Fruit fly (Drosophila melanogaster) whole organism, embryonic: ENCODE results near the gene CG13012.
A peak's percentile ranks its signal among the peaks of the same experiment; 100 is the strongest.

Experiments
- Ada2b ChIP-seq: fragments of 200-800 bp; sonication (Bioruptor generic); IDR thresholded peaks from 2 replicates; pipeline ENCODE4 v1.3.6; 2022; ENCODE audit warnings: missing biosample characterization, missing genetic modification characterization
- Atf6 ChIP-seq: fragments of 200-800 bp; sonication (Bioruptor generic); IDR thresholded peaks from 2 replicates; pipeline ENCODE4 v1.3.6; 2022; ENCODE audit warnings: missing biosample characterization, missing genetic modification characterization
- Bteb2 ChIP-seq: fragments of 200-800 bp; sonication (Bioruptor generic); optimal IDR thresholded peaks from 2 replicates; lab custom pipeline; 2016; ENCODE audit warnings: missing biosample characterization, missing genetic modification characterization
- C15 ChIP-seq: fragments of 200-800 bp; sonication (Bioruptor generic); IDR thresholded peaks from 3 replicates; pipeline ENCODE4 v1.3.6; 2022; ENCODE audit warnings: missing biosample characterization, missing genetic modification characterization
- CG10209 ChIP-seq: fragments of 200-800 bp; sonication (Bioruptor generic); optimal IDR thresholded peaks from 3 replicates; lab custom pipeline; 2017; ENCODE audit warnings: missing biosample characterization, mild to moderate bottlenecking, missing genetic modification characterization, missing genetic modification reagents
- CG10462 ChIP-seq: fragments of 200-800 bp; sonication (Bioruptor generic); optimal IDR thresholded peaks from 2 replicates; lab custom pipeline; 2016; ENCODE audit warnings: missing biosample characterization, missing genetic modification characterization
- CG10565 ChIP-seq: fragments of 200-800 bp; sonication (Bioruptor generic); optimal IDR thresholded peaks from 3 replicates; lab custom pipeline; 2016; ENCODE audit warnings: missing biosample characterization, mild to moderate bottlenecking, missing genetic modification characterization
- CG11398 ChIP-seq: fragments of 200-800 bp; sonication (Bioruptor generic); optimal IDR thresholded peaks from 2 replicates; lab custom pipeline; 2016; ENCODE audit warnings: missing biosample characterization, missing genetic modification characterization
- CG11456 ChIP-seq: fragments of 200-800 bp; sonication (Bioruptor generic); IDR thresholded peaks from 3 replicates; pipeline ENCODE4 v1.3.6; 2022; ENCODE audit warnings: missing biosample characterization, missing genetic modification characterization
- CG11723 ChIP-seq: fragments of 200-800 bp; sonication (Bioruptor generic); optimal IDR thresholded peaks from 2 replicates; lab custom pipeline; 2017; ENCODE audit warnings: missing biosample characterization, mild to moderate bottlenecking, missing genetic modification characterization
- CG12391 ChIP-seq: fragments of 200-800 bp; sonication (Bioruptor generic); optimal IDR thresholded peaks from 3 replicates; lab custom pipeline; 2018; ENCODE audit warnings: missing biosample characterization, mild to moderate bottlenecking, missing genetic modification characterization, moderate library complexity
- CG13123 ChIP-seq: fragments of 200-800 bp; sonication (Bioruptor generic); optimal IDR thresholded peaks from 2 replicates; lab custom pipeline; 2016; ENCODE audit warnings: missing biosample characterization, missing genetic modification characterization
- CG14050 ChIP-seq: fragments of 200-800 bp; sonication (Bioruptor generic); IDR thresholded peaks from 3 replicates; pipeline ENCODE4 v1.3.6; 2022; ENCODE audit warnings: missing biosample characterization, missing genetic modification characterization
- CG1602 ChIP-seq: fragments of 200-800 bp; sonication (Bioruptor generic); optimal IDR thresholded peaks from 3 replicates; lab custom pipeline; 2016; ENCODE audit warnings: missing biosample characterization, missing genetic modification characterization
- CG30020 ChIP-seq: fragments of 200-800 bp; optimal IDR thresholded peaks from 2 replicates; lab custom pipeline; 2019; ENCODE audit warnings: missing biosample characterization, mild to moderate bottlenecking, missing genetic modification characterization, moderate library complexity
- CG30431 ChIP-seq: fragments of 200-800 bp; sonication (Bioruptor generic); optimal IDR thresholded peaks from 2 replicates; lab custom pipeline; 2017; ENCODE audit warnings: missing biosample characterization, missing genetic modification characterization
- CG31365 ChIP-seq: fragments of 200-800 bp; sonication (Bioruptor generic); optimal IDR thresholded peaks from 2 replicates; lab custom pipeline; 2018; ENCODE audit warnings: missing biosample characterization, mild to moderate bottlenecking, missing genetic modification characterization
- CG3281 ChIP-seq: fragments of 200-800 bp; sonication (Bioruptor generic); optimal IDR thresholded peaks from 3 replicates; lab custom pipeline; 2017; ENCODE audit warnings: missing biosample characterization, mild to moderate bottlenecking, missing genetic modification characterization
- CG3407 ChIP-seq: fragments of 200-800 bp; sonication (Bioruptor generic); optimal IDR thresholded peaks from 2 replicates; lab custom pipeline; 2018; ENCODE audit warnings: missing biosample characterization, mild to moderate bottlenecking, missing genetic modification characterization
- CG34422 ChIP-seq: fragments of 200-800 bp; sonication (Bioruptor generic); IDR thresholded peaks from 3 replicates; pipeline ENCODE4 v1.3.6; 2022; ENCODE audit warnings: missing biosample characterization, missing genetic modification characterization
- CG4730 ChIP-seq: fragments of 200-800 bp; sonication (Bioruptor generic); IDR thresholded peaks from 2 replicates; pipeline ENCODE4 v1.3.6; 2022; ENCODE audit warnings: missing biosample characterization, missing genetic modification characterization
- Dad ChIP-seq: fragments of 200-800 bp; sonication (Bioruptor generic); optimal IDR thresholded peaks from 3 replicates; lab custom pipeline; 2016; ENCODE audit warnings: missing biosample characterization, missing genetic modification characterization
- Deaf1 ChIP-seq: fragments of 200-800 bp; optimal IDR thresholded peaks from 3 replicates; lab custom pipeline; 2019; ENCODE audit warnings: missing biosample characterization, mild to moderate bottlenecking, missing genetic modification characterization, moderate library complexity
- Gsc ChIP-seq: fragments of 200-800 bp; sonication (Bioruptor generic); IDR thresholded peaks from 2 replicates; pipeline ENCODE4 v1.3.6; 2022; ENCODE audit warnings: missing biosample characterization, missing genetic modification characterization
- H15 ChIP-seq: fragments of 200-800 bp; sonication (Bioruptor generic); IDR thresholded peaks from 3 replicates; pipeline ENCODE4 v1.3.6; 2022; ENCODE audit warnings: missing biosample characterization, missing genetic modification characterization
- H2.0 ChIP-seq: fragments of 200-800 bp; sonication (Bioruptor generic); IDR thresholded peaks from 2 replicates; pipeline ENCODE4 v1.3.6; 2022; ENCODE audit warnings: missing biosample characterization, missing genetic modification characterization
- Lpt ChIP-seq: fragments of >200 bp; optimal IDR thresholded peaks from 2 replicates; lab custom pipeline; 2018; ENCODE audit warnings: missing biosample characterization, missing genetic modification characterization
- Meics ChIP-seq: fragments of 200-800 bp; sonication (Bioruptor generic); optimal IDR thresholded peaks from 2 replicates; lab custom pipeline; 2017; ENCODE audit warnings: missing biosample characterization, mild to moderate bottlenecking, missing genetic modification characterization
- NFAT ChIP-seq: fragments of 200-800 bp; sonication (Bioruptor generic); IDR thresholded peaks from 2 replicates; pipeline ENCODE4 v1.3.6; 2022; ENCODE audit warnings: missing biosample characterization, missing genetic modification characterization
- Pdp1 ChIP-seq, 2 experiments: fragments of 200-800 bp; sonication (Bioruptor generic); optimal IDR thresholded peaks; 3 replicates each; lab custom pipeline; 2016; ENCODE audit warnings: missing biosample characterization in 2 of 2, missing genetic modification characterization in 2 of 2, mild to moderate bottlenecking in 1 of 2, moderate library complexity in 1 of 2
- abd-A ChIP-seq: fragments of 200-800 bp; sonication (Bioruptor generic); optimal IDR thresholded peaks from 3 replicates; lab custom pipeline; 2019; ENCODE audit warnings: missing biosample characterization, mild to moderate bottlenecking, missing genetic modification characterization, moderate library complexity
- btn ChIP-seq: fragments of 200-800 bp; sonication (Bioruptor generic); optimal IDR thresholded peaks from 2 replicates; lab custom pipeline; 2016; ENCODE audit warnings: missing biosample characterization, missing genetic modification characterization
- caup ChIP-seq: fragments of 200-800 bp; sonication (Bioruptor generic); optimal IDR thresholded peaks from 3 replicates; lab custom pipeline; 2017; ENCODE audit warnings: missing biosample characterization, mild to moderate bottlenecking, missing genetic modification characterization, moderate library complexity; ENCODE audit not compliant: severe bottlenecking
- cg ChIP-seq: fragments of 200-800 bp; sonication (Bioruptor generic); optimal IDR thresholded peaks from 3 replicates; lab custom pipeline; 2019; ENCODE audit warnings: missing biosample characterization, mild to moderate bottlenecking, missing genetic modification characterization, moderate library complexity
- chm ChIP-seq: fragments of 200-800 bp; sonication (Bioruptor generic); IDR thresholded peaks from 2 replicates; pipeline ENCODE4 v1.3.6; 2022; ENCODE audit warnings: missing biosample characterization, missing genetic modification characterization
- ftz-f1 ChIP-seq: fragments of 200-800 bp; sonication (Bioruptor generic); optimal IDR thresholded peaks from 2 replicates; lab custom pipeline; 2016; ENCODE audit warnings: missing biosample characterization, missing genetic modification characterization
- gsb ChIP-seq: fragments of 200-800 bp; sonication (Bioruptor generic); IDR thresholded peaks from 2 replicates; pipeline ENCODE4 v1.3.6; 2022; ENCODE audit warnings: missing biosample characterization, missing genetic modification characterization
- kay ChIP-seq: fragments of 200-800 bp; sonication (Bioruptor generic); optimal IDR thresholded peaks from 2 replicates; lab custom pipeline; 2016; ENCODE audit warnings: missing biosample characterization, missing genetic modification characterization
- lbe ChIP-seq: fragments of 200-800 bp; sonication (Bioruptor generic); optimal IDR thresholded peaks from 2 replicates; lab custom pipeline; 2016; ENCODE audit warnings: missing biosample characterization, mild to moderate bottlenecking, missing genetic modification characterization
- lov ChIP-seq, 2 experiments: fragments of 200-800 bp in 1 of 2; fragments of >200 bp in 1 of 2; sonication (Bioruptor generic) in 1 of 2; IDR thresholded peaks in 1 of 2; optimal IDR thresholded peaks in 1 of 2; 2 replicates in 1 of 2; 3 replicates in 1 of 2; pipeline versions ENCODE4 v1.3.6 to Lab custom; 2017 to 2022; ENCODE audit warnings: missing biosample characterization in 1 of 2, missing genetic modification characterization in 1 of 2
- mam ChIP-seq: fragments of 200-800 bp; sonication (Bioruptor generic); optimal IDR thresholded peaks from 3 replicates; lab custom pipeline; 2016; ENCODE audit warnings: missing biosample characterization, missing genetic modification characterization
- nmo ChIP-seq: fragments of 200-800 bp; sonication (Bioruptor generic); optimal IDR thresholded peaks from 2 replicates; lab custom pipeline; 2018; ENCODE audit warnings: missing biosample characterization, mild to moderate bottlenecking, missing genetic modification characterization, moderate library complexity
- nom ChIP-seq: fragments of 200-800 bp; sonication (Bioruptor generic); optimal IDR thresholded peaks from 2 replicates; lab custom pipeline; 2017; ENCODE audit warnings: missing biosample characterization, missing genetic modification characterization, mild to moderate bottlenecking, moderate library complexity, missing genetic modification reagents
- salm ChIP-seq: fragments of 200-800 bp; sonication (Bioruptor generic); optimal IDR thresholded peaks from 2 replicates; lab custom pipeline; 2018; ENCODE audit warnings: missing biosample characterization, mild to moderate bottlenecking, missing genetic modification characterization
- slp2 ChIP-seq: fragments of 200-800 bp; sonication (Bioruptor generic); optimal IDR thresholded peaks from 2 replicates; lab custom pipeline; 2016; ENCODE audit warnings: missing biosample characterization, missing genetic modification characterization
- ttk ChIP-seq: fragments of 200-800 bp; sonication (Bioruptor generic); IDR thresholded peaks from 2 replicates; pipeline ENCODE4 v2.1.2; 2022; ENCODE audit warnings: missing biosample characterization, missing genetic modification characterization
- wdn ChIP-seq: fragments of 200-800 bp; sonication (Bioruptor generic); IDR thresholded peaks from 2 replicates; pipeline ENCODE4 v1.3.6; 2022; ENCODE audit warnings: missing biosample characterization, missing genetic modification characterization
- z ChIP-seq: fragments of 200-800 bp; sonication (Bioruptor generic); IDR thresholded peaks from 3 replicates; pipeline ENCODE4 v1.3.6; 2022; ENCODE audit warnings: missing biosample characterization, missing genetic modification characterization

Gene CG13012

DNA sequence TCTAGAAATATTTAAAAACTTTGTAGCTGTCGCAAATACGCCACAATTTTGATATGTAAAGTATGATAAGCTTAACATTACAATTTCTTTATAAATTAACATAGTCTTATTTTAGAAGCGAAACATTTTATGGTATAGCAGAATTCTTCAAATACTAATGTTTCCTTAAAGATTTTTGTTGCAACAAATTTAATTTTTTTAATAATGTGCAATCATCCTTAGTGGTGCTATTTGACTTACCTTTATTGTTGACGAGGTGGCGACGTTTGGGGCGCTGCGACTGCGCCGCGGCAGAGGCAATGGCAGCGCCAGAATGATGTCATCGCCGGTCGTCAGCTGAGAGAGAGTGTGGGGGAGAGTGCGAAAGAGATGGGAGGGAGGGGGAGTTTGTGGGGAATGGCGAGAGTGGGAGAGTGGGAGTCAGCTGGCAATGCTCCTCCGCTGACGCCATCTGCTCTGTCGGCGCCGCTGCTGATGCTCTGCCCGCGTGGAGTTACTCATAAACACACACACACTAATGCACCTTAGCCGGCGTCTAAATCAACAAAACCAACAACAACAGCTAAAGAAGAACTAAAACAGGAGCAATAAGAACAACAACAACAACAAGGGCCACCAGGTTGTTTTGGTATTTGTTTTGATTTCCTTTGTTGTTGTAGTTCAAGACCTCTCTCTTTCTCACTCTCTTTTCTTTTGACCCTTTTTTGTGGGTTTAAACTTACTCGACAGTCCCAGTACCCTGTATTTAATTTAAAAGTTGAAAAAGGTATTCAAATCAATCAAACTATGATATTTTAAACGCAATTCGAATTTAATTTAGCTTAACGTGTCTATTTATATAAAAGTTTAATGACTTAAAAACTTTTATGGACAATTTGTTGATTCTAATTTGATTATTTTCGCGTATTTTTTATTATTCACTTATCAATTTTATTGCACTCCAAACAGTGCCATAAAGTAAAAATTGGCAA, 46.9 kb upstream of the CG13012 start (continued):
- TF ChIP-seq z (GFP tag; lab: Robert Waterston, UW) (no peak), ftz-f1 (GFP tag; lab: Kevin White, UChicago) (no peak), CG11456 (peak; percentile 53; the same call in 2 of the 3 replicates), mam (peak; percentile 71), CG4730 (GFP tag; lab: Robert Waterston, UW) (peak; percentile 26; the same call in 1 of the 2 replicates), Pdp1 (GFP tag; optimal IDR thresholded peaks at IDR 0.05; lab: Kevin White, UChicago) (peak; percentile 34 to 35), lov (optimal IDR thresholded peaks at IDR 0.05; lab: Kevin White, UChicago) (no peak), lov (GFP tag; IDR thresholded peaks at IDR 0.05; lab: Robert Waterston, UW) (no peak), Lpt (GFP tag; lab: Kevin White, UChicago) (no peak), CG34422 (GFP tag; lab: Robert Waterston, UW) (peak; percentile 67; the same call in 2 of the 3 replicates), H2.0 (peak; percentile 57), CG10209 (GFP tag; lab: Kevin White, UChicago) (peak; percentile 51), salm (peak; percentile 69), wdn (GFP tag; lab: Robert Waterston, UW) (peak; percentile 53), gsb (GFP tag; lab: Robert Waterston, UW) (0 out of 2 replicates have a peak, but pooled peaks have one; percentile 27), CG3281 (GFP tag; lab: Kevin White, UChicago) (peak; percentile 52), CG30020 (tag; lab: Kevin White, UChicago) (no peak), caup (GFP tag; lab: Kevin White, UChicago) (peak; percentile 28), CG31365 (tag; lab: Kevin White, UChicago) (no peak), Ada2b (GFP tag; lab: Robert Waterston, UW) (peak; percentile 73), kay (GFP tag; lab: Kevin White, UChicago) (peak; percentile 21), Deaf1 (tag; lab: Kevin White, UChicago) (peak; percentile 47), CG12391 (tag; lab: Kevin White, UChicago) (peak; percentile 83), btn (GFP tag; lab: Kevin White, UChicago) (no peak), CG1602 (peak; percentile 42), Dad (GFP tag; lab: Kevin White, UChicago) (no peak), nmo (GFP tag; lab: Kevin White, UChicago) (peak; percentile 91), CG30431 (GFP tag; lab: Kevin White, UChicago) (peak; percentile 43), CG13123 (GFP tag; lab: Kevin White, UChicago) (peak; percentile 17), CG14050 (GFP tag; lab: Robert Waterston, UW) (peak; percentile 67; the same call in 2 of the 3 replicates), lbe (GFP tag; lab: Kevin White, UChicago) (no peak), H15 (GFP tag; lab: Robert Waterston, UW) (peak; percentile 63; the same call in 1 of the 3 replicates), CG11398 (GFP tag; lab: Kevin White, UChicago) (no peak), ttk (GFP tag; lab: Robert Waterston, UW) (peak; percentile 60), Gsc (GFP tag; lab: Robert Waterston, UW) (no peak), slp2 (peak; percentile 50), chm (no peak), NFAT (GFP tag; lab: Robert Waterston, UW) (0 out of 2 replicates have a peak, but pooled peaks have one; percentile 39), CG3407 (GFP tag; lab: Kevin White, UChicago) (peak; percentile 63), CG10462 (GFP tag; lab: Kevin White, UChicago) (peak; percentile 33), CG11723 (peak; percentile 52), Atf6 (GFP tag; lab: Robert Waterston, UW) (peak; percentile 72; the same call in 1 of the 2 replicates), abd-A (tag; lab: Kevin White, UChicago) (no peak), CG10565 (GFP tag; lab: Kevin White, UChicago) (no peak), Meics (GFP tag; lab: Kevin White, UChicago) (peak; percentile 66), cg (peak; percentile 56), C15 (GFP tag; lab: Robert Waterston, UW) (no peak), Bteb2 (peak; percentile 66), nom (GFP tag; lab: Kevin White, UChicago) (peak; percentile 90)
